Worm (Caenorhabditis elegans): ENCODE measurements around the gene str-231.
A peak's percentile ranks its signal among the peaks of the same experiment; 100 is the strongest.

Gene str-231

DNA sequence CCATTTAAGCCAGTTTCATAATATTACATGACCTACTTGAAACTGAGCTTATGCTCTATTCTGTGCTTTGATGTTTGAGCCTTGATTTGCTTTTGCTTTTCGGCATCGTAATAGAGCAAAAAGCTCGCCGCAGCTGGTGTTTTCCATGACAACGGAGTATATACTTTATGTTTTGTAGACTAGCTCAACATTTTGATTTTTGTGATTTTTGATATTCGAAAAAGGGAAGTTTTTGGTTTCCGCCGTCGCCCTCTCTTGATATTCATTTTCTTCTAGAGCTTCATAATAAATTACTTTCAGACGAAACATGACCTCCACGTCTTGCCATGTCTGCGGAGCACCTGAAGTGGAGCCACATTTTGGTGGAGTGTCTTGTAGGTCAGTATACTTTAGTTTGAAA lies 5.1 kb downstream of the str-231 start, which contains the start of gene nhr-63:
Gene nhr-63 (plus strand): TSS at position 301 of the 400 bp plus-strand sequence.
- TF ChIP-seq dmd-4 (tag; optimal IDR thresholded peaks at IDR 0.05) (no peak), ztf-1 (GFP tag; conservative IDR thresholded peaks at IDR 0.05) (no peak), crh-2 (tag; optimal IDR thresholded peaks at IDR 0.05) (no peak), nhr-11 (tag; optimal IDR thresholded peaks at IDR 0.05) (no peak), ZK546.5 (tag; optimal IDR thresholded peaks at IDR 0.05) (no peak), sma-9 (GFP tag; optimal IDR thresholded peaks at IDR 0.05) (no peak), sma-9 (tag; optimal IDR thresholded peaks at IDR 0.05) (no peak), mab-5 (tag; optimal IDR thresholded peaks at IDR 0.05) (no peak), R02D3.7 (tag; optimal IDR thresholded peaks at IDR 0.05) (no peak), Y55F3AM.14 (GFP tag; optimal IDR thresholded peaks at IDR 0.05) (no peak), mdl-1 (tag; optimal IDR thresholded peaks at IDR 0.05) (no peak), C34F6.9 (tag; optimal IDR thresholded peaks at IDR 0.05) (no peak), sem-4 (tag; optimal IDR thresholded peaks at IDR 0.05) (no peak), elt-1 (tag; optimal IDR thresholded peaks at IDR 0.05) (no peak), gmeb-1 (tag; optimal IDR thresholded peaks at IDR 0.05) (no peak)

DNA sequence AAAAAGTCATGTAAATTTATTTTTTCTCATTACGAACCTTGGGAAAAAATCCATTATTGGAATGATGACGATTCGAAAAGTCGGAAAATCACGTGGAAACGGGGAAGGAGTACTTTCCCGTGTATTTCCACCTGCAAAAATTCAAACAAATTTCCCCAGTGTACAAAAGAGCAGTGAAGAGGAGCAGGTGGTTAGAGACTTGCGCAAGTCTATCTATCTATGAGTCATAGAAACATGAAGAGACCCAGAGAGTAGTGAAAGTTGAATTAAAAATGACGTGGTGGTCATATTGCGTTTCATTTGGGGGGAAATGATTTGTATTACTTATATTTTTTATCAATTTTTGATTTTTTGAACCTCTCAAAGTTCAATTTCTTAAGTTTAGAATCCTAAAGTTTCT lies 7.0 kb downstream of the str-231 start, which contains the start of gene nhr-50:
Gene nhr-50 (minus strand): TSS at position 199 of the 400 bp plus-strand sequence.
- TF ChIP-seq nhr-11 (tag; optimal IDR thresholded peaks at IDR 0.05): no peak
- no peak for TF ChIP-seq elt-3 (tag; optimal IDR thresholded peaks at IDR 0.05)
- TF ChIP-seq egl-27 (tag; optimal IDR thresholded peaks at IDR 0.05): peak; percentile 57
- peak; percentile 45 for TF ChIP-seq C34F6.9 (tag; optimal IDR thresholded peaks at IDR 0.05)
- TF ChIP-seq lin-13 (GFP tag; optimal IDR thresholded peaks at IDR 0.05): no peak
- no peak for TF ChIP-seq peb-1 (tag; optimal IDR thresholded peaks at IDR 0.05)
- no peak for TF ChIP-seq alr-1 (tag; optimal IDR thresholded peaks at IDR 0.05)
- no peak for TF ChIP-seq lin-11 (tag; optimal IDR thresholded peaks at IDR 0.05)
- TF ChIP-seq unc-62 (GFP tag; optimal IDR thresholded peaks at IDR 0.05): no peak
- TF ChIP-seq ztf-4 (tag; optimal IDR thresholded peaks at IDR 0.05): peak; percentile 8
- no peak for TF ChIP-seq ceh-82 (tag; optimal IDR thresholded peaks at IDR 0.05)
- TF ChIP-seq ama-1 (optimal IDR thresholded peaks at IDR 0.05): no peak
- no peak for TF ChIP-seq dmd-4 (tag; optimal IDR thresholded peaks at IDR 0.05)
- peak; percentile 99 for TF ChIP-seq fos-1 (tag; optimal IDR thresholded peaks at IDR 0.05)
- TF ChIP-seq nhr-23 (tag; optimal IDR thresholded peaks at IDR 0.05): no peak
- no peak for TF ChIP-seq nhr-77 (tag; optimal IDR thresholded peaks at IDR 0.05)
- no peak for TF ChIP-seq R02D3.7 (tag; optimal IDR thresholded peaks at IDR 0.05)
- TF ChIP-seq sem-4 (tag; optimal IDR thresholded peaks at IDR 0.05): no peak
- TF ChIP-seq nhr-25 (tag; optimal IDR thresholded peaks at IDR 0.05): no peak
- peak; percentile 97 for TF ChIP-seq blmp-1 (tag; optimal IDR thresholded peaks at IDR 0.05; ENCODE audit: insufficient read depth)
- TF ChIP-seq mbf-1 (tag; optimal IDR thresholded peaks at IDR 0.05): no peak
- peak; percentile 45 for TF ChIP-seq nhr-21 (tag; optimal IDR thresholded peaks at IDR 0.05)
- TF ChIP-seq mdl-1 (tag; optimal IDR thresholded peaks at IDR 0.05): no peak
- no peak for TF ChIP-seq unc-39 (tag; optimal IDR thresholded peaks at IDR 0.05)
- no peak for TF ChIP-seq unc-55 (GFP tag; optimal IDR thresholded peaks at IDR 0.05)
- TF ChIP-seq lin-39 (tag; optimal IDR thresholded peaks at IDR 0.05): no peak
- TF ChIP-seq lsy-2 (tag; optimal IDR thresholded peaks at IDR 0.05): no peak
- no peak for TF ChIP-seq ztf-11 (tag; optimal IDR thresholded peaks at IDR 0.05)
- no peak for TF ChIP-seq mab-5 (tag; optimal IDR thresholded peaks at IDR 0.05)
- TF ChIP-seq nhr-237 (tag; optimal IDR thresholded peaks at IDR 0.05): no peak
- TF ChIP-seq aly-2 (tag; optimal IDR thresholded peaks at IDR 0.05): no peak
- TF ChIP-seq snpc-4 (tag; optimal IDR thresholded peaks at IDR 0.05): no peak
- no peak for TF ChIP-seq nhr-10 (tag; optimal IDR thresholded peaks at IDR 0.05)
- no peak for TF ChIP-seq zag-1 (tag; optimal IDR thresholded peaks at IDR 0.05)
- peak; percentile 83 for TF ChIP-seq crh-2 (tag; optimal IDR thresholded peaks at IDR 0.05)
- TF ChIP-seq elt-1 (tag; optimal IDR thresholded peaks at IDR 0.05): no peak
- no peak for TF ChIP-seq ZK546.5 (tag; optimal IDR thresholded peaks at IDR 0.05)
- peak; percentile 53 for TF ChIP-seq F13H6.1 (tag; optimal IDR thresholded peaks at IDR 0.05)
- TF ChIP-seq sma-9 (GFP tag; optimal IDR thresholded peaks at IDR 0.05): peak; percentile 91
- no peak for TF ChIP-seq sma-9 (tag; optimal IDR thresholded peaks at IDR 0.05)
- peak; percentile 54 for TF ChIP-seq nhr-129 (tag; optimal IDR thresholded peaks at IDR 0.05)
- TF ChIP-seq skn-1 (tag; optimal IDR thresholded peaks at IDR 0.05): no peak
- peak; percentile 8 for TF ChIP-seq gmeb-1 (tag; optimal IDR thresholded peaks at IDR 0.05)
- TF ChIP-seq ceh-16 (tag; optimal IDR thresholded peaks at IDR 0.05): no peak
- no peak for TF ChIP-seq nhr-6 (tag; optimal IDR thresholded peaks at IDR 0.05)
- TF ChIP-seq Y55F3AM.14 (GFP tag; optimal IDR thresholded peaks at IDR 0.05): no peak
- peak; percentile 69 for TF ChIP-seq sma-3 (GFP tag; optimal IDR thresholded peaks at IDR 0.05)

Data from whole organism, L2 larva.